Worm (Caenorhabditis elegans): Measurements from ENCODE around the gene rgs-11.

DNA sequence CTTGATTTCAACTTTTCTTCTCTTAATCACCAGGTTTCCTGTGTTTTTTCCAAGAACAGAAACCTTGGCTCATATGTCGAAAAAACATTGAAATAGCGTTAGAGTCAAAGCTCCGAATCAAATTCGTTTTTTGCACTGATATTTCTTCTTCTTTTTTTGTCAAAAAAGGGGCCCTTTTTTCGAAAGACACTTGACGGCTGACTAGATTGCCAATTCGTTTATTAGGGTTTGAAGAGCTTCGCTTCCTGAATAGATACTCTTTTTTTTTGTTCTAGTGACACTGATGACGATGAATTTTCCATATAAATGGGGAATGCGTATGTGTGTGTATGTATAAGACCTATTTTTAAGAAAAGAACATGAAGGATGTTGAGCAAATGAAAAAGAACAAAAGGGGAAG is 47.6 kb upstream of the rgs-11 start:
- no peak for TF ChIP-seq ama-1 (optimal IDR thresholded peaks at IDR 0.05)
- TF ChIP-seq lin-13 (GFP tag; optimal IDR thresholded peaks at IDR 0.05), result no peak
- no peak for TF ChIP-seq nhr-11 (tag; optimal IDR thresholded peaks at IDR 0.05)
- no peak for TF ChIP-seq crh-2 (tag; optimal IDR thresholded peaks at IDR 0.05)
- TF ChIP-seq fos-1 (tag; optimal IDR thresholded peaks at IDR 0.05), result no peak
- no peak for TF ChIP-seq nhr-25 (tag; optimal IDR thresholded peaks at IDR 0.05)
- no peak for TF ChIP-seq nhr-77 (tag; optimal IDR thresholded peaks at IDR 0.05)
- TF ChIP-seq nhr-12 (tag; optimal IDR thresholded peaks at IDR 0.05), result no peak
- no peak for TF ChIP-seq unc-39 (tag; optimal IDR thresholded peaks at IDR 0.05)
- TF ChIP-seq aly-2 (tag; optimal IDR thresholded peaks at IDR 0.05), result no peak
- no peak for TF ChIP-seq unc-55 (GFP tag; optimal IDR thresholded peaks at IDR 0.05)
- TF ChIP-seq ztf-11 (tag; optimal IDR thresholded peaks at IDR 0.05), result no peak
- no peak for TF ChIP-seq ceh-82 (tag; optimal IDR thresholded peaks at IDR 0.05)
- no peak for TF ChIP-seq elt-3 (tag; optimal IDR thresholded peaks at IDR 0.05)

Data from whole organism, L2 larva.